Worm (Caenorhabditis elegans) whole organism, young adult: Measurements from ENCODE around the gene T14G12.11.

ENCODE experiments used
- B0336.3 ChIP-seq: fragments of 200-800 bp; sonication (Bioruptor generic); IDR thresholded peaks from 2 replicates; pipeline ENCODE4 v1.3.6; 2022; ENCODE audit warnings: missing genetic modification characterization, missing compliant biosample characterization
- ama-1 ChIP-seq, 3 experiments: fragments of 150-350 bp in 1 of 3; sonication (generic microtip) in 2 of 3; optimal IDR thresholded peaks; 2 replicates each; lab custom pipeline; 2014 to 2018; ENCODE audit warnings: missing biosample characterization in 2 of 3, missing genetic modification characterization in 2 of 3, missing genetic modification reagents in 2 of 3
- sea-2 ChIP-seq: fragments of 200-800 bp; sonication (Bioruptor generic); IDR thresholded peaks from 2 replicates; pipeline ENCODE4 v1.3.6; 2022; ENCODE audit warnings: missing genetic modification characterization, missing compliant biosample characterization

DNA sequence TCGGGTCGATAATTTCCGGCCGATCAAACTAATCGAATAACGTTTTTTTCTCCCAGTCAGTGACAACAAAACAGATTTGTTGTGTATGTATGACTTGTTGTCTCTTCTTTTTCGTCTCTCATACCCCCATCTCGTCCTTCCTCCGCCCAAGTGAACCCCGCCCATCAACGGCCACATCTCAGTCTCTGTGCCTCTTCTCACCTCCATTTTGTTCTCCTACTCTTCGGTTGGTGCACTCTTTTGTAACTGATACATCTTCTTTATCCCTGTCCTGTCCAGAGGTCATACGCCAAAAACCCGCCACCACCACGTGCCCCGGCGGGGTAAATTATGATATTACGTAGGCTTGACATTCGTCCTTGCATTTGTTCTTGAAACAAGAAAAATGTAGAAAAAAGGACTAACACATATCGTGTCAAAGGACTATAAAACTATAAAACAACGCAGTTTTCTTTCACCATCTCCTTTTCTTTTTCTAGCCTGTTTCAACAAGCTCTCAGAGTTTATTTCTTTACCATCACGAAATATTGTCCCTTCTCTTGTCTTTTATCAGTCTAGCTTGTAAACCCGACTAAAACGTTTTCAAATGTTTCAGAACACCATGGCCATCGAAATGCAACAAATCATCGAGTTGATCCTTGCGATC is 25.2 kb upstream of the T14G12.11 start, which contains the start of gene pmpl-1:
- TF ChIP-seq ama-1 (optimal IDR thresholded peaks at IDR 0.05; lab: Kevin White, UChicago) (no peak), ama-1 (GFP tag; optimal IDR thresholded peaks at IDR 0.05; lab: Kevin White, UChicago) (no peak), sea-2 (GFP tag; lab: Robert Waterston, UW) (no peak), B0336.3 (no peak)
